Worm (Caenorhabditis elegans) whole organism, mixed stage, embryonic: Measurements from ENCODE around the gene fkb-3.

Experiments
- M03D4.4 ChIP-seq: sonication (generic microtip); optimal IDR thresholded peaks from 2 replicates; lab custom pipeline; 2017; ENCODE audit warnings: mild to moderate bottlenecking, missing genetic modification characterization, missing compliant biosample characterization
- bed-3 ChIP-seq: fragments of 200-800 bp; sonication (Bioruptor generic); optimal IDR thresholded peaks from 3 replicates; lab custom pipeline; 2018; ENCODE audit warnings: mild to moderate bottlenecking, missing genetic modification characterization, moderate library complexity, missing compliant biosample characterization
- blmp-1 ChIP-seq: fragments of 150-350 bp; optimal IDR thresholded peaks from 2 replicates; lab custom pipeline; 2014; ENCODE audit warnings: missing biosample characterization, missing genetic modification characterization
- ceh-39 ChIP-seq: fragments of 150-350 bp; optimal IDR thresholded peaks from 2 replicates; lab custom pipeline; 2014; ENCODE audit warnings: missing biosample characterization, missing genetic modification characterization
- ceh-43 ChIP-seq: fragments of 200-800 bp; sonication (Bioruptor generic); optimal IDR thresholded peaks from 2 replicates; lab custom pipeline; 2018; ENCODE audit warnings: mild to moderate bottlenecking, missing genetic modification characterization, moderate library complexity, missing compliant biosample characterization
- ceh-83 ChIP-seq: fragments of 200-800 bp; sonication (Bioruptor generic); optimal IDR thresholded peaks from 2 replicates; lab custom pipeline; 2018; ENCODE audit warnings: mild to moderate bottlenecking, missing genetic modification characterization, missing compliant biosample characterization
- ces-1 ChIP-seq: fragments of 150-350 bp; optimal IDR thresholded peaks from 2 replicates; lab custom pipeline; 2014; ENCODE audit warnings: missing biosample characterization, missing genetic modification reagents, missing genetic modification characterization
- cnd-1 ChIP-seq: fragments of 200-800 bp; sonication (Bioruptor generic); optimal IDR thresholded peaks from 2 replicates; lab custom pipeline; 2018; ENCODE audit warnings: mild to moderate bottlenecking, missing genetic modification characterization, missing compliant biosample characterization
- drap-1 ChIP-seq: fragments of 200-800 bp; sonication (Bioruptor generic); optimal IDR thresholded peaks from 3 replicates; lab custom pipeline; 2018; ENCODE audit warnings: mild to moderate bottlenecking, missing genetic modification characterization, missing compliant biosample characterization
- elt-1 ChIP-seq: sonication (generic microtip); optimal IDR thresholded peaks from 2 replicates; lab custom pipeline; 2017; ENCODE audit warnings: missing genetic modification characterization, mild to moderate bottlenecking, missing compliant biosample characterization, antibody characterized with exemption, moderate library complexity, borderline replicate concordance; ENCODE audit not compliant: insufficient read depth
- elt-3 ChIP-seq: fragments of 150-350 bp; optimal IDR thresholded peaks from 2 replicates; lab custom pipeline; 2014; ENCODE audit warnings: missing biosample characterization, missing genetic modification characterization
- flh-1 ChIP-seq: fragments of 200-800 bp; sonication (Bioruptor generic); optimal IDR thresholded peaks from 2 replicates; lab custom pipeline; 2018; ENCODE audit warnings: mild to moderate bottlenecking, missing genetic modification characterization, moderate library complexity, missing compliant biosample characterization
- ham-2 ChIP-seq: fragments of 200-800 bp; sonication (Bioruptor generic); optimal IDR thresholded peaks from 2 replicates; lab custom pipeline; 2018; ENCODE audit warnings: mild to moderate bottlenecking, missing genetic modification characterization, missing compliant biosample characterization
- hlh-1 ChIP-seq: fragments of 150-350 bp; optimal IDR thresholded peaks from 2 replicates; lab custom pipeline; 2014; ENCODE audit warnings: missing biosample characterization, missing genetic modification reagents, missing genetic modification characterization
- lin-13 ChIP-seq: fragments of 150-350 bp; optimal IDR thresholded peaks from 2 replicates; lab custom pipeline; 2014; ENCODE audit warnings: missing biosample characterization, missing genetic modification characterization
- lin-32 ChIP-seq: fragments of 200-800 bp; sonication (Bioruptor generic); optimal IDR thresholded peaks from 2 replicates; lab custom pipeline; 2018; ENCODE audit warnings: mild to moderate bottlenecking, missing genetic modification characterization, missing compliant biosample characterization
- lsy-2 ChIP-seq: fragments of 150-350 bp; optimal IDR thresholded peaks from 2 replicates; lab custom pipeline; 2014; ENCODE audit warnings: missing biosample characterization, missing genetic modification characterization
- mab-5 ChIP-seq: fragments of 150-350 bp; optimal IDR thresholded peaks from 2 replicates; lab custom pipeline; 2014; ENCODE audit warnings: missing biosample characterization, missing genetic modification characterization
- mep-1 ChIP-seq: fragments of 150-350 bp; optimal IDR thresholded peaks from 2 replicates; lab custom pipeline; 2017; ENCODE audit warnings: missing biosample characterization, missing genetic modification reagents, missing genetic modification characterization, inconsistent platforms
- mls-2 ChIP-seq: sonication (generic microtip); optimal IDR thresholded peaks from 2 replicates; lab custom pipeline; 2016; ENCODE audit warnings: mild to moderate bottlenecking, missing genetic modification characterization, moderate library complexity, missing compliant biosample characterization
- nhr-12 ChIP-seq: fragments of 150-350 bp; optimal IDR thresholded peaks from 2 replicates; lab custom pipeline; 2014; ENCODE audit warnings: missing biosample characterization, missing genetic modification characterization
- nhr-2 ChIP-seq: fragments of 150-350 bp; optimal IDR thresholded peaks from 2 replicates; lab custom pipeline; 2014; ENCODE audit warnings: missing biosample characterization, missing genetic modification characterization
- nhr-237 ChIP-seq: fragments of 150-350 bp; optimal IDR thresholded peaks from 2 replicates; lab custom pipeline; 2014; ENCODE audit warnings: missing biosample characterization, missing genetic modification characterization
- nhr-28 ChIP-seq: fragments of 150-350 bp; optimal IDR thresholded peaks from 2 replicates; lab custom pipeline; 2014; ENCODE audit warnings: missing biosample characterization, missing genetic modification characterization
- nhr-76 ChIP-seq: sonication (generic microtip); optimal IDR thresholded peaks from 2 replicates; lab custom pipeline; 2017; ENCODE audit warnings: missing biosample characterization, missing genetic modification characterization
- pha-4 ChIP-seq: fragments of 150-350 bp; optimal IDR thresholded peaks from 2 replicates; lab custom pipeline; 2018; ENCODE audit warnings: missing biosample characterization, missing genetic modification reagents, missing genetic modification characterization
- sem-2 ChIP-seq: fragments of 200-800 bp; sonication (Bioruptor generic); optimal IDR thresholded peaks from 2 replicates; lab custom pipeline; 2018; ENCODE audit warnings: mild to moderate bottlenecking, missing genetic modification characterization, missing compliant biosample characterization
- snpc-4 ChIP-seq: fragments of 150-350 bp; optimal IDR thresholded peaks from 2 replicates; lab custom pipeline; 2014; ENCODE audit warnings: missing biosample characterization, missing genetic modification characterization
- sptf-1 ChIP-seq: sonication (generic microtip); optimal IDR thresholded peaks from 2 replicates; lab custom pipeline; 2017; ENCODE audit warnings: mild to moderate bottlenecking, missing genetic modification characterization, moderate library complexity, missing compliant biosample characterization
- tbx-8 ChIP-seq: fragments of 200-800 bp; sonication (Bioruptor generic); optimal IDR thresholded peaks from 2 replicates; lab custom pipeline; 2018; ENCODE audit warnings: mild to moderate bottlenecking, missing genetic modification characterization, moderate library complexity, missing compliant biosample characterization
- unc-120 ChIP-seq: sonication (generic microtip); optimal IDR thresholded peaks from 2 replicates; lab custom pipeline; 2017; ENCODE audit warnings: missing genetic modification characterization, missing compliant biosample characterization; ENCODE audit not compliant: poor library complexity, severe bottlenecking
- unc-39 ChIP-seq: fragments of 150-350 bp; optimal IDR thresholded peaks from 2 replicates; lab custom pipeline; 2014; ENCODE audit warnings: missing biosample characterization, missing genetic modification characterization
- unc-62 ChIP-seq: fragments of 150-350 bp; optimal IDR thresholded peaks from 2 replicates; lab custom pipeline; 2014; ENCODE audit warnings: missing biosample characterization, missing genetic modification reagents, missing genetic modification characterization
- zip-8 ChIP-seq: fragments of 150-350 bp; optimal IDR thresholded peaks from 2 replicates; lab custom pipeline; 2014; ENCODE audit warnings: missing biosample characterization, missing genetic modification characterization
- ztf-11 ChIP-seq: fragments of 150-350 bp; optimal IDR thresholded peaks from 2 replicates; lab custom pipeline; 2014; ENCODE audit warnings: missing biosample characterization, missing genetic modification characterization

Gene fkb-3

ce11 chrV:7194818-7195217 is 30.2 kb upstream of the fkb-3 start:
- TF ChIP-seq tbx-8 (GFP tag; lab: Kevin White, UChicago) (no peak), ces-1 (no peak), unc-39 (no peak), ztf-11 (tag; lab: Kevin White, UChicago) (no peak), elt-1 (tag; lab: Kevin White, UChicago) (no peak), nhr-76 (tag; lab: Kevin White, UChicago) (no peak), nhr-2 (tag; lab: Kevin White, UChicago) (no peak), nhr-237 (tag; lab: Kevin White, UChicago) (no peak), lin-32 (no peak), pha-4 (tag; lab: Kevin White, UChicago) (no peak), nhr-12 (tag; lab: Kevin White, UChicago) (no peak), cnd-1 (tag; lab: Kevin White, UChicago) (no peak), ham-2 (GFP tag; lab: Kevin White, UChicago) (no peak), snpc-4 (tag; lab: Kevin White, UChicago) (no peak)

DNA sequence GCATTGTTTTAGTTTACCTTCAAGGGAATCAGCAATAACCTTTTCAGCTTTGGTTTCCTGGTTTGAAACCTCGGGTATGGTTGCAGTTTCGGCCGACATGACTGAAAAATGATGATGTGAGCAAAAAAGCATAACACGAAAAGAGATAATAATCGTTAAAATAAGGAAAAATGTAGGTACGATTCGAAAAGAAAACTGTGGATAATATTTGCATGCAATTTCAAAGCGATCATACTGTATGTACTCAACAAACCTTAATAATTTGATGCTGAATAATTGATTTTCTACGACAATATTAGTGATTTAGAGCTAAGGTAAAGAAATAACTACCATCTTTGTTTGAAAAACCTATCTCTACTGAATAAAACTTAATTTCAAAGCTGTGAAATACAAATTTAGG is 29.0 kb upstream of the fkb-3 start, which contains the start of gene attf-2:
TSS of gene attf-2 (minus strand) at position 101 of the 400 bp plus-strand sequence.
- TF ChIP-seq nhr-76 (tag; lab: Kevin White, UChicago) (no peak), ham-2 (GFP tag; lab: Kevin White, UChicago) (no peak), lin-32 (no peak), tbx-8 (GFP tag; lab: Kevin White, UChicago) (no peak), unc-120 (tag; lab: Kevin White, UChicago) (no peak), cnd-1 (tag; lab: Kevin White, UChicago) (no peak), zip-8 (tag; lab: Kevin White, UChicago) (no peak), flh-1 (no peak), bed-3 (GFP tag; lab: Kevin White, UChicago) (no peak), ceh-39 (tag; lab: Kevin White, UChicago) (no peak), lsy-2 (tag; lab: Kevin White, UChicago) (no peak), nhr-28 (tag; lab: Kevin White, UChicago) (no peak), elt-3 (tag; lab: Kevin White, UChicago) (no peak), mep-1 (no peak), pha-4 (tag; lab: Kevin White, UChicago) (no peak), lin-13 (tag; lab: Kevin White, UChicago) (no peak), mab-5 (no peak), unc-62 (GFP tag; lab: Kevin White, UChicago) (no peak)

DNA sequence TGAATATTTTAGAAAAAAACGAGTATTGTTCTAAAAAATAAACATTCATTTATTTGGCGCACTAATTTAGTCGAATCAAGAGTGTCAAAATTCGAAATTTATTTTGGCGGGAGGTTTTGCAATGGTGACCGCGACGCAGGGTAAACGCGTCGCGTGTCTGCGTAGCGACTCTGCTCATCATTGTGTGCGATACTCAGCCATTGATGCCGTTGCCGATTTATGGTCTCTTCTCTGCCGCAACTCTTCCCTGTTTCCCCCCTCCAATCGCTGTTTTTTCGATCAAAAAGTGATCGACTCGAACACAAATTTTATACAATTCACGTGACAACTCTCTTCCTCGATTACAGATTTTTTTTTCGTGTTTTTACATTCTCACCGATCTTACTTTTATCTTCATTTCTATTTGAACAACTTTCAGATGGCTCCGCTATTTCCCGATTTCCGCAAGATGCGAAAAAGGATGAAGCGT is 28.5 kb upstream of the fkb-3 start, which contains the start of gene F09G2.2:
TSS of gene F09G2.2 (plus strand) at position 419 of the 469 bp plus-strand sequence.
- no peak for TF ChIP-seq blmp-1 (tag; lab: Kevin White, UChicago)
- TF ChIP-seq unc-62 (GFP tag; lab: Kevin White, UChicago) = no peak
- TF ChIP-seq flh-1 = no peak
- peak; percentile 97 for TF ChIP-seq lin-13 (tag; lab: Kevin White, UChicago)
- TF ChIP-seq drap-1 (GFP tag; lab: Kevin White, UChicago) = peak; percentile 24
- TF ChIP-seq ceh-43 (GFP tag; lab: Kevin White, UChicago) = no peak
- peak; percentile 76 for TF ChIP-seq ces-1
- TF ChIP-seq elt-1 (tag; lab: Kevin White, UChicago) = peak; percentile 38
- peak; percentile 87 for TF ChIP-seq nhr-237 (tag; lab: Kevin White, UChicago)
- peak; percentile 29 for TF ChIP-seq unc-39
- peak; percentile 30 for TF ChIP-seq nhr-2 (tag; lab: Kevin White, UChicago)
- peak; percentile 93 for TF ChIP-seq ceh-39 (tag; lab: Kevin White, UChicago)
- TF ChIP-seq ceh-83 = peak; percentile 46
- TF ChIP-seq mls-2 (tag; lab: Kevin White, UChicago) = peak; percentile 21
- TF ChIP-seq nhr-28 (tag; lab: Kevin White, UChicago) = no peak
- peak; percentile 96 for TF ChIP-seq pha-4 (tag; lab: Kevin White, UChicago)
- TF ChIP-seq nhr-76 (tag; lab: Kevin White, UChicago) = no peak
- peak; percentile 20 for TF ChIP-seq M03D4.4
- no peak for TF ChIP-seq sptf-1
- TF ChIP-seq elt-3 (tag; lab: Kevin White, UChicago) = no peak
- TF ChIP-seq unc-120 (tag; lab: Kevin White, UChicago) = peak; percentile 79
- no peak for TF ChIP-seq hlh-1 (tag; lab: Kevin White, UChicago)
- TF ChIP-seq sem-2 = no peak
- TF ChIP-seq cnd-1 (tag; lab: Kevin White, UChicago) = peak; percentile 28
- TF ChIP-seq ztf-11 (tag; lab: Kevin White, UChicago) = peak; percentile 63
- TF ChIP-seq lsy-2 (tag; lab: Kevin White, UChicago) = peak; percentile 73
- TF ChIP-seq mep-1 = peak; percentile 95
- no peak for TF ChIP-seq lin-32
- no peak for TF ChIP-seq mab-5
- no peak for TF ChIP-seq bed-3 (GFP tag; lab: Kevin White, UChicago)
